Worm (Caenorhabditis elegans) whole organism, L2 larva: ENCODE data around the gene stg-1.

Experiments
- C34F6.9 ChIP-seq: fragments of 150-350 bp; optimal IDR thresholded peaks from 2 replicates; lab custom pipeline; 2014; ENCODE audit warnings: missing biosample characterization, missing genetic modification characterization
- F13H6.1 ChIP-seq: sonication (generic microtip); optimal IDR thresholded peaks from 2 replicates; lab custom pipeline; 2016; ENCODE audit warnings: missing genetic modification characterization, missing compliant biosample characterization
- R02D3.7 ChIP-seq: fragments of 150-350 bp; optimal IDR thresholded peaks from 2 replicates; lab custom pipeline; 2014; ENCODE audit warnings: missing biosample characterization, missing genetic modification characterization
- Y55F3AM.14 ChIP-seq: fragments of 200-800 bp; sonication (Bioruptor generic); optimal IDR thresholded peaks from 2 replicates; lab custom pipeline; 2018; ENCODE audit warnings: mild to moderate bottlenecking, missing genetic modification characterization, missing compliant biosample characterization
- ZK546.5 ChIP-seq: sonication (generic microtip); optimal IDR thresholded peaks from 2 replicates; lab custom pipeline; 2017; ENCODE audit warnings: missing biosample characterization, missing genetic modification characterization
- alr-1 ChIP-seq: fragments of 150-350 bp; optimal IDR thresholded peaks from 2 replicates; lab custom pipeline; 2014; ENCODE audit warnings: missing biosample characterization, missing genetic modification characterization
- ama-1 ChIP-seq: fragments of 150-350 bp; optimal IDR thresholded peaks from 2 replicates; lab custom pipeline; 2018; ENCODE audit warnings: inconsistent platforms
- blmp-1 ChIP-seq: sonication (generic microtip); optimal IDR thresholded peaks from 2 replicates; lab custom pipeline; 2017; ENCODE audit warnings: missing genetic modification characterization, mild to moderate bottlenecking, missing compliant biosample characterization, antibody characterized with exemption, moderate library complexity; ENCODE audit not compliant: insufficient read depth
- ceh-16 ChIP-seq: fragments of 150-350 bp; optimal IDR thresholded peaks from 2 replicates; lab custom pipeline; 2014; ENCODE audit warnings: missing biosample characterization, missing genetic modification characterization
- ceh-82 ChIP-seq: fragments of 150-350 bp; optimal IDR thresholded peaks from 2 replicates; lab custom pipeline; 2014; ENCODE audit warnings: missing biosample characterization, missing genetic modification characterization
- crh-2 ChIP-seq: sonication (generic microtip); optimal IDR thresholded peaks from 2 replicates; lab custom pipeline; 2017; ENCODE audit warnings: missing biosample characterization, missing genetic modification characterization
- dmd-4 ChIP-seq: sonication (generic microtip); optimal IDR thresholded peaks from 2 replicates; lab custom pipeline; 2017; ENCODE audit warnings: missing biosample characterization, missing genetic modification characterization
- elt-1 ChIP-seq: fragments of 150-350 bp; optimal IDR thresholded peaks from 2 replicates; lab custom pipeline; 2014; ENCODE audit warnings: missing biosample characterization, missing genetic modification characterization
- elt-3 ChIP-seq: sonication (generic microtip); optimal IDR thresholded peaks from 2 replicates; lab custom pipeline; 2017; ENCODE audit warnings: missing biosample characterization, missing genetic modification characterization
- fos-1 ChIP-seq: fragments of 150-350 bp; optimal IDR thresholded peaks from 2 replicates; lab custom pipeline; 2014; ENCODE audit warnings: missing biosample characterization, missing genetic modification characterization
- gmeb-1 ChIP-seq: fragments of 150-350 bp; optimal IDR thresholded peaks from 2 replicates; lab custom pipeline; 2014; ENCODE audit warnings: missing biosample characterization, missing genetic modification characterization
- lin-11 ChIP-seq: fragments of 150-350 bp; sonication (generic microtip); optimal IDR thresholded peaks from 2 replicates; lab custom pipeline; 2014; ENCODE audit warnings: missing biosample characterization, missing genetic modification characterization, inconsistent platforms, mixed read lengths
- lin-13 ChIP-seq: fragments of 150-350 bp; optimal IDR thresholded peaks from 2 replicates; lab custom pipeline; 2014; ENCODE audit warnings: missing biosample characterization, missing genetic modification reagents, missing genetic modification characterization
- lsy-2 ChIP-seq, 2 experiments: fragments of 150-350 bp in 1 of 2; sonication (generic microtip) in 1 of 2; optimal IDR thresholded peaks; 2 replicates each; lab custom pipeline; 2014 to 2017; ENCODE audit warnings: missing biosample characterization in 2 of 2, missing genetic modification characterization in 2 of 2
- mab-5 ChIP-seq: fragments of 150-350 bp; optimal IDR thresholded peaks from 2 replicates; lab custom pipeline; 2014; ENCODE audit warnings: missing biosample characterization, missing genetic modification characterization
- mbf-1 ChIP-seq: sonication (generic microtip); optimal IDR thresholded peaks from 2 replicates; lab custom pipeline; 2017; ENCODE audit warnings: missing biosample characterization, missing genetic modification characterization
- nhr-10 ChIP-seq: sonication (generic microtip); optimal IDR thresholded peaks from 2 replicates; lab custom pipeline; 2017; ENCODE audit warnings: missing biosample characterization, missing genetic modification characterization
- nhr-11 ChIP-seq: fragments of 150-350 bp; optimal IDR thresholded peaks from 2 replicates; lab custom pipeline; 2014; ENCODE audit warnings: missing biosample characterization, missing genetic modification characterization
- nhr-12 ChIP-seq: fragments of 150-350 bp; optimal IDR thresholded peaks from 2 replicates; lab custom pipeline; 2014; ENCODE audit warnings: missing biosample characterization, missing genetic modification characterization
- nhr-129 ChIP-seq: fragments of 150-350 bp; optimal IDR thresholded peaks from 2 replicates; lab custom pipeline; 2014; ENCODE audit warnings: missing biosample characterization, missing genetic modification characterization
- nhr-21 ChIP-seq: fragments of 150-350 bp; optimal IDR thresholded peaks from 2 replicates; lab custom pipeline; 2014; ENCODE audit warnings: missing biosample characterization, missing genetic modification characterization
- nhr-23 ChIP-seq: fragments of 150-350 bp; optimal IDR thresholded peaks from 2 replicates; lab custom pipeline; 2014; ENCODE audit warnings: missing biosample characterization, missing genetic modification reagents, missing genetic modification characterization
- nhr-237 ChIP-seq: fragments of 150-350 bp; optimal IDR thresholded peaks from 2 replicates; lab custom pipeline; 2014; ENCODE audit warnings: missing biosample characterization, missing genetic modification characterization
- nhr-77 ChIP-seq: fragments of 150-350 bp; optimal IDR thresholded peaks from 2 replicates; lab custom pipeline; 2014; ENCODE audit warnings: missing biosample characterization, missing genetic modification characterization
- peb-1 ChIP-seq: fragments of 150-350 bp; optimal IDR thresholded peaks from 2 replicates; lab custom pipeline; 2014; ENCODE audit warnings: missing biosample characterization, missing genetic modification characterization
- sem-4 ChIP-seq: fragments of 150-350 bp; optimal IDR thresholded peaks from 2 replicates; lab custom pipeline; 2014; ENCODE audit warnings: missing biosample characterization, missing genetic modification reagents, missing genetic modification characterization
- sma-3 ChIP-seq: sonication (generic microtip); optimal IDR thresholded peaks from 2 replicates; lab custom pipeline; 2016; ENCODE audit warnings: missing genetic modification reagents, missing genetic modification characterization, missing compliant biosample characterization
- snpc-4 ChIP-seq: fragments of 150-350 bp; optimal IDR thresholded peaks from 2 replicates; lab custom pipeline; 2014; ENCODE audit warnings: missing biosample characterization, missing genetic modification characterization
- unc-39 ChIP-seq: fragments of 150-350 bp; optimal IDR thresholded peaks from 2 replicates; lab custom pipeline; 2014; ENCODE audit warnings: missing biosample characterization, missing genetic modification characterization
- unc-62 ChIP-seq: fragments of 150-350 bp; optimal IDR thresholded peaks from 2 replicates; lab custom pipeline; 2014; ENCODE audit warnings: missing biosample characterization, missing genetic modification reagents, missing genetic modification characterization
- zag-1 ChIP-seq: fragments of 150-350 bp; optimal IDR thresholded peaks from 2 replicates; lab custom pipeline; 2014; ENCODE audit warnings: missing biosample characterization, missing genetic modification characterization
- ztf-1 ChIP-seq: fragments of 200-800 bp; sonication (Bioruptor generic); conservative IDR thresholded peaks from 2 replicates; pipeline ENCODE4 v1.3.6; 2022; ENCODE audit warnings: missing genetic modification characterization, missing compliant biosample characterization
- ztf-11 ChIP-seq: sonication (generic microtip); optimal IDR thresholded peaks from 2 replicates; lab custom pipeline; 2017; ENCODE audit warnings: missing biosample characterization, missing genetic modification characterization
- ztf-4 ChIP-seq: fragments of 150-350 bp; optimal IDR thresholded peaks from 2 replicates; lab custom pipeline; 2014; ENCODE audit warnings: missing biosample characterization, missing genetic modification characterization

stg-1 gene

ce11 chrII:10075794-10076193, 15.3 kb upstream of the stg-1 start:
- TF ChIP-seq nhr-23 (no peak), ceh-82 (no peak), nhr-77 (no peak), sma-3 (GFP tag; lab: Kevin White, UChicago) (no peak), elt-3 (tag; lab: Kevin White, UChicago) (no peak), nhr-237 (tag; lab: Kevin White, UChicago) (no peak), peb-1 (tag; lab: Kevin White, UChicago) (no peak), lsy-2 (tag; optimal IDR thresholded peaks at IDR 0.05; lab: Kevin White, UChicago) (no peak), Y55F3AM.14 (GFP tag; lab: Kevin White, UChicago) (no peak), nhr-21 (tag; lab: Kevin White, UChicago) (no peak), blmp-1 (tag; lab: Kevin White, UChicago) (no peak), ama-1 (lab: Kevin White, UChicago) (no peak), alr-1 (tag; lab: Kevin White, UChicago) (no peak), F13H6.1 (no peak), nhr-129 (no peak), dmd-4 (no peak), nhr-12 (no peak), elt-1 (tag; lab: Kevin White, UChicago) (no peak), sem-4 (tag; lab: Kevin White, UChicago) (no peak)

- no peak for TF ChIP-seq unc-62 (GFP tag; lab: Kevin White, UChicago)
- TF ChIP-seq fos-1 (tag; lab: Kevin White, UChicago): no peak
Measured at ce11 chrII:10073986-10074385, 13.5 kb upstream of the stg-1 start.

ce11 chrII:10067817-10068216, 7.4 kb upstream of the stg-1 start, which contains the start of gene die-1:
Gene die-1, minus strand, starts transcription at chrII:10067917.
- no peak for TF ChIP-seq nhr-77
- no peak for TF ChIP-seq ceh-16 (tag; lab: Kevin White, UChicago)
- no peak for TF ChIP-seq R02D3.7 (tag; lab: Kevin White, UChicago)
- TF ChIP-seq nhr-11: no peak
- TF ChIP-seq, all 48 proteins: peak for 0

ce11 chrII:10065472-10065871, 5.0 kb upstream of the stg-1 start:
- TF ChIP-seq snpc-4 (tag; lab: Kevin White, UChicago) (no peak), sma-3 (GFP tag; lab: Kevin White, UChicago) (no peak), lin-11 (tag; lab: Kevin White, UChicago) (no peak), ztf-4 (tag; lab: Kevin White, UChicago) (no peak), mbf-1 (tag; lab: Kevin White, UChicago) (no peak), zag-1 (tag; lab: Kevin White, UChicago) (no peak), ztf-1 (GFP tag; lab: Robert Waterston, UW) (no peak)

ce11 chrII:10056545-10057038, 3.9 kb downstream of the stg-1 start, which contains the start of gene C18D1.2:
Gene C18D1.2, plus strand, starts transcription at chrII:10056988.
- no peak for TF ChIP-seq fos-1 (tag; lab: Kevin White, UChicago)
- no peak for TF ChIP-seq nhr-129
- no peak for TF ChIP-seq nhr-11
- TF ChIP-seq mab-5 (tag; lab: Kevin White, UChicago): no peak
- TF ChIP-seq unc-39 (tag; lab: Kevin White, UChicago): no peak
- TF ChIP-seq ztf-11 (tag; lab: Kevin White, UChicago): no peak
- TF ChIP-seq nhr-237 (tag; lab: Kevin White, UChicago): no peak
- no peak for TF ChIP-seq F13H6.1
- TF ChIP-seq dmd-4: no peak
- no peak for TF ChIP-seq crh-2 (tag; lab: Kevin White, UChicago)
- TF ChIP-seq nhr-10 (tag; lab: Kevin White, UChicago): no peak
- no peak for TF ChIP-seq ZK546.5
- no peak for TF ChIP-seq ceh-16 (tag; lab: Kevin White, UChicago)
- TF ChIP-seq sem-4 (tag; lab: Kevin White, UChicago): no peak
- no peak for TF ChIP-seq lin-13 (GFP tag; lab: Kevin White, UChicago)
- no peak for TF ChIP-seq elt-3 (tag; lab: Kevin White, UChicago)
- TF ChIP-seq gmeb-1: no peak
- no peak for TF ChIP-seq nhr-77
- TF ChIP-seq C34F6.9 (tag; lab: Kevin White, UChicago): no peak
